Worm (Caenorhabditis elegans) whole organism, L2 larva: ENCODE results near the gene sel-7.

Experiments
- C34F6.9 ChIP-seq: fragments of 150-350 bp; optimal IDR thresholded peaks from 2 replicates; lab custom pipeline; 2014; ENCODE audit warnings: missing biosample characterization, missing genetic modification characterization
- F13H6.1 ChIP-seq: sonication (generic microtip); optimal IDR thresholded peaks from 2 replicates; lab custom pipeline; 2016; ENCODE audit warnings: missing genetic modification characterization, missing compliant biosample characterization
- Y55F3AM.14 ChIP-seq: fragments of 200-800 bp; sonication (Bioruptor generic); optimal IDR thresholded peaks from 2 replicates; lab custom pipeline; 2018; ENCODE audit warnings: mild to moderate bottlenecking, missing genetic modification characterization, missing compliant biosample characterization
- alr-1 ChIP-seq: fragments of 150-350 bp; optimal IDR thresholded peaks from 2 replicates; lab custom pipeline; 2014; ENCODE audit warnings: missing biosample characterization, missing genetic modification characterization
- aly-2 ChIP-seq: fragments of 150-350 bp; optimal IDR thresholded peaks from 2 replicates; lab custom pipeline; 2014; ENCODE audit warnings: missing biosample characterization, missing genetic modification characterization
- ama-1 ChIP-seq: fragments of 150-350 bp; optimal IDR thresholded peaks from 2 replicates; lab custom pipeline; 2018; ENCODE audit warnings: inconsistent platforms
- blmp-1 ChIP-seq: sonication (generic microtip); optimal IDR thresholded peaks from 2 replicates; lab custom pipeline; 2017; ENCODE audit warnings: missing genetic modification characterization, mild to moderate bottlenecking, missing compliant biosample characterization, antibody characterized with exemption, moderate library complexity; ENCODE audit not compliant: insufficient read depth
- ceh-82 ChIP-seq: fragments of 150-350 bp; optimal IDR thresholded peaks from 2 replicates; lab custom pipeline; 2014; ENCODE audit warnings: missing biosample characterization, missing genetic modification characterization
- crh-2 ChIP-seq: sonication (generic microtip); optimal IDR thresholded peaks from 2 replicates; lab custom pipeline; 2017; ENCODE audit warnings: missing biosample characterization, missing genetic modification characterization
- dmd-4 ChIP-seq: sonication (generic microtip); optimal IDR thresholded peaks from 2 replicates; lab custom pipeline; 2017; ENCODE audit warnings: missing biosample characterization, missing genetic modification characterization
- egl-27 ChIP-seq: sonication (generic microtip); optimal IDR thresholded peaks from 3 replicates; lab custom pipeline; 2017; ENCODE audit warnings: missing biosample characterization, missing genetic modification reagents, missing genetic modification characterization
- elt-1 ChIP-seq: fragments of 150-350 bp; optimal IDR thresholded peaks from 2 replicates; lab custom pipeline; 2014; ENCODE audit warnings: missing biosample characterization, missing genetic modification characterization
- fos-1 ChIP-seq: fragments of 150-350 bp; optimal IDR thresholded peaks from 2 replicates; lab custom pipeline; 2014; ENCODE audit warnings: missing biosample characterization, missing genetic modification characterization
- gmeb-1 ChIP-seq: fragments of 150-350 bp; optimal IDR thresholded peaks from 2 replicates; lab custom pipeline; 2014; ENCODE audit warnings: missing biosample characterization, missing genetic modification characterization
- lin-39 ChIP-seq: fragments of 150-350 bp; optimal IDR thresholded peaks from 2 replicates; lab custom pipeline; 2014; ENCODE audit warnings: missing biosample characterization, missing genetic modification reagents, missing genetic modification characterization
- lsy-2 ChIP-seq, 2 experiments: fragments of 150-350 bp in 1 of 2; sonication (generic microtip) in 1 of 2; optimal IDR thresholded peaks; 2 replicates each; lab custom pipeline; 2014 to 2017; ENCODE audit warnings: missing biosample characterization in 2 of 2, missing genetic modification characterization in 2 of 2
- mbf-1 ChIP-seq: sonication (generic microtip); optimal IDR thresholded peaks from 2 replicates; lab custom pipeline; 2017; ENCODE audit warnings: missing biosample characterization, missing genetic modification characterization
- mdl-1 ChIP-seq, 2 experiments: fragments of 150-350 bp in 1 of 2; sonication (generic microtip) in 1 of 2; optimal IDR thresholded peaks; 2 replicates each; lab custom pipeline; 2017; ENCODE audit warnings: missing biosample characterization in 2 of 2, missing genetic modification characterization in 2 of 2
- nhr-10 ChIP-seq: sonication (generic microtip); optimal IDR thresholded peaks from 2 replicates; lab custom pipeline; 2017; ENCODE audit warnings: missing biosample characterization, missing genetic modification characterization
- nhr-12 ChIP-seq: fragments of 150-350 bp; optimal IDR thresholded peaks from 2 replicates; lab custom pipeline; 2014; ENCODE audit warnings: missing biosample characterization, missing genetic modification characterization
- nhr-21 ChIP-seq: fragments of 150-350 bp; optimal IDR thresholded peaks from 2 replicates; lab custom pipeline; 2014; ENCODE audit warnings: missing biosample characterization, missing genetic modification characterization
- nhr-237 ChIP-seq: fragments of 150-350 bp; optimal IDR thresholded peaks from 2 replicates; lab custom pipeline; 2014; ENCODE audit warnings: missing biosample characterization, missing genetic modification characterization
- nhr-25 ChIP-seq: fragments of 150-350 bp; sonication (generic microtip); optimal IDR thresholded peaks from 3 replicates; lab custom pipeline; 2014; ENCODE audit warnings: missing biosample characterization, missing genetic modification characterization
- peb-1 ChIP-seq: fragments of 150-350 bp; optimal IDR thresholded peaks from 2 replicates; lab custom pipeline; 2014; ENCODE audit warnings: missing biosample characterization, missing genetic modification characterization
- sma-3 ChIP-seq: sonication (generic microtip); optimal IDR thresholded peaks from 2 replicates; lab custom pipeline; 2016; ENCODE audit warnings: missing genetic modification reagents, missing genetic modification characterization, missing compliant biosample characterization
- sma-9 ChIP-seq, 2 experiments: fragments of 150-350 bp in 1 of 2; sonication (generic microtip) in 1 of 2; optimal IDR thresholded peaks; 2 replicates each; lab custom pipeline; 2014 to 2016; ENCODE audit warnings: missing genetic modification characterization in 2 of 2, mild to moderate bottlenecking in 1 of 2, missing biosample characterization in 1 of 2, missing compliant biosample characterization in 1 of 2, missing genetic modification reagents in 1 of 2, moderate library complexity in 1 of 2
- snpc-4 ChIP-seq: fragments of 150-350 bp; optimal IDR thresholded peaks from 2 replicates; lab custom pipeline; 2014; ENCODE audit warnings: missing biosample characterization, missing genetic modification characterization
- unc-39 ChIP-seq: fragments of 150-350 bp; optimal IDR thresholded peaks from 2 replicates; lab custom pipeline; 2014; ENCODE audit warnings: missing biosample characterization, missing genetic modification characterization
- unc-55 ChIP-seq: fragments of 150-350 bp; sonication (generic microtip); optimal IDR thresholded peaks from 3 replicates; lab custom pipeline; 2014; ENCODE audit warnings: missing biosample characterization, missing genetic modification reagents, missing genetic modification characterization
- unc-62 ChIP-seq: fragments of 150-350 bp; optimal IDR thresholded peaks from 2 replicates; lab custom pipeline; 2014; ENCODE audit warnings: missing biosample characterization, missing genetic modification reagents, missing genetic modification characterization
- zag-1 ChIP-seq: fragments of 150-350 bp; optimal IDR thresholded peaks from 2 replicates; lab custom pipeline; 2014; ENCODE audit warnings: missing biosample characterization, missing genetic modification characterization
- ztf-1 ChIP-seq: fragments of 200-800 bp; sonication (Bioruptor generic); conservative IDR thresholded peaks from 2 replicates; pipeline ENCODE4 v1.3.6; 2022; ENCODE audit warnings: missing genetic modification characterization, missing compliant biosample characterization
- ztf-11 ChIP-seq: sonication (generic microtip); optimal IDR thresholded peaks from 2 replicates; lab custom pipeline; 2017; ENCODE audit warnings: missing biosample characterization, missing genetic modification characterization
- ztf-4 ChIP-seq: fragments of 150-350 bp; optimal IDR thresholded peaks from 2 replicates; lab custom pipeline; 2014; ENCODE audit warnings: missing biosample characterization, missing genetic modification characterization

sel-7 gene

ce11 chrX:14329348-14329747, 10.9 kb downstream of the sel-7 start:
- peak; percentile 15 for TF ChIP-seq F13H6.1
- TF ChIP-seq mbf-1 (tag; lab: Kevin White, UChicago) = no peak
- peak; percentile 12 for TF ChIP-seq egl-27
- TF ChIP-seq nhr-21 (tag; lab: Kevin White, UChicago) = no peak
- no peak for TF ChIP-seq alr-1 (tag; lab: Kevin White, UChicago)

DNA sequence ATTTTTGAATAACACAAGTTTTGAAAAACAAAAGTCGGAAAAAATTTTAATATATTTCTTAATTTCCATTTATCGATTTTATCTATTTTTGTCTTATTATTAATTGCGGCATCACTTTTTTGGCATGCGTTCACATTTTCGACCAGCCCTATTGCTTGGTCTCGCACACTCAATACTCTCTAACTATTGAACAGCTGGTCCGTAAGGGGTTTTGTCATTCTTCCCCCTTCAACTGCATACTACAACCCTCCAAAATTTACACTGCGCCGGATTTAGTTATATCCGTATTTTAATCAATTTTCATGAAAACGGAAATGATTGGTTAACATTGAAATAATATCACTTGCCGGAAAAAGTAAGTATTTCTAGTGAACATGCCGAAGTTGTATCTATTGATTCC, 12.9 kb downstream of the sel-7 start, which contains the start of gene C11H1.7:
Gene C11H1.7 (plus strand): TSS at position 12 of the 400 bp plus-strand sequence.
- TF ChIP-seq ztf-4 (tag; lab: Kevin White, UChicago) (no peak), egl-27 (no peak), unc-55 (GFP tag; lab: Kevin White, UChicago) (peak; percentile 19)

DNA sequence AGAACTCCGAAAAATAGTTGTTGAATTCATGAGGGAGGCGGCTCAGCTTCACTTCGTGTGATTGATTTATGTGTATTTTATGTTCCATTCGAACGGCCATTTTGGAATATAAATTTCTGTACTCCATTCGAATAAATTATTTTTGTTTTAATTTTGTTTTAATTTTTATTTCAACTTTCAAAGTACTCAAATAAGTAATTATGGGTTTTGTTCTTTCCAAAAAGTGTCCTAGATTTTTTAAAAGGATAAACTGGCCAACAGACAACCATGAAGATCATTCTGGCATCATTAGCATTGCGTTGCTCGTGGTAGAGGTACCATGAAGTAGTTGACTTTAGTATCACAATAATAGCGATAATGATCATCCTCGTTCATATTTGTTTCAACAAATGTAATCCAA, 13.7 kb downstream of the sel-7 start:
- TF ChIP-seq lsy-2 (tag; optimal IDR thresholded peaks at IDR 0.05; lab: Kevin White, UChicago) = no peak
- no peak for TF ChIP-seq aly-2 (tag; lab: Kevin White, UChicago)
- no peak for TF ChIP-seq ztf-1 (GFP tag; lab: Robert Waterston, UW)
- TF ChIP-seq unc-39 (tag; lab: Kevin White, UChicago) = no peak
- no peak for TF ChIP-seq sma-3
- TF ChIP-seq egl-27 = no peak
- no peak for TF ChIP-seq nhr-21 (tag; lab: Kevin White, UChicago)
- no peak for TF ChIP-seq mdl-1 (tag; optimal IDR thresholded peaks at IDR 0.05; lab: Kevin White, UChicago)
- no peak for TF ChIP-seq blmp-1 (tag; lab: Kevin White, UChicago)

DNA sequence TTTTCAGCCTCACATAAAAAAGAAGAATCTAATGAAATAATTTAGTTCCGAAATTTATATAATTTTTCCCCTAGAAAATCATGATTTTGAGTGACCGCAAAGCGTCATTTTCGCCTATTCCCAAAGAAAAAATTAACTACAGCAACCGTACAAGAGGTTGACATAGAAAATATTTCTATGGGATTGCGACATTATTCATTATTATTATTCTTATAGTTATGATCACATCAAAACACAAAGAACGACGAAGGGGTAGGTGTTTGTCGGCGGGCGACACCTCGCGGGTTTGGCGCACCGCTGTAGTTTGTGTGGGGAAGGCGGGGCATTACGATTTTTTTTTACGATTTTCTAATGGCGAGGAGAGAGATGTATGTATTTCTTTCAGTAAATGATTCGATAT, 16.0 kb downstream of the sel-7 start:
- TF ChIP-seq fos-1 (tag; lab: Kevin White, UChicago) = no peak
- no peak for TF ChIP-seq lsy-2 (tag; optimal IDR thresholded peaks at IDR 0.05; lab: Kevin White, UChicago)
- no peak for TF ChIP-seq nhr-237
- TF ChIP-seq mbf-1 (tag; lab: Kevin White, UChicago) = no peak
- TF ChIP-seq nhr-12 (tag; lab: Kevin White, UChicago) = no peak
- peak; percentile 83 for TF ChIP-seq snpc-4 (tag; lab: Kevin White, UChicago)
- no peak for TF ChIP-seq nhr-10 (tag; lab: Kevin White, UChicago)
- TF ChIP-seq sma-9 (GFP tag; optimal IDR thresholded peaks at IDR 0.05; lab: Kevin White, UChicago) = no peak
- no peak for TF ChIP-seq sma-9 (tag; optimal IDR thresholded peaks at IDR 0.05; lab: Kevin White, UChicago)

DNA sequence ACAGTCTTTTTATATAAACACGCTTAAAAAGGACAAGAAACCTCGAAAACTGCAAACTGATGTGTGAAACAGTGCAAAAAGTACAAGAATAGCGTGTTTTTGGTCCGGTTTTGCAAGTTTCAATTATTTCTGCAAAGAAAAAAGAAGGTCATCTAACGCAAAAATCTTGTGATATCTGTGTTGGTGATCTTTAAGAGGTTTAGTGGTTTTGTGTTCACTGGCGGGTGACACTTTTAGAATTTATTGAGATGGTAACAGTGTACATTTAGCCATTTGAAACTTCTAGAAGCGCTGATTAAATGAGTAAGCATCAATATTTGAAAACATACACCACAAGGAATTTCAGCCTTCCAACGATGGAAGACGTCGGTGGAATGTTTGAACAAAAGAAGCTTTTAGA, 17.5 kb downstream of the sel-7 start:
- peak; percentile 40 for TF ChIP-seq nhr-25 (tag; lab: Kevin White, UChicago)
- no peak for TF ChIP-seq Y55F3AM.14 (GFP tag; lab: Kevin White, UChicago)

DNA sequence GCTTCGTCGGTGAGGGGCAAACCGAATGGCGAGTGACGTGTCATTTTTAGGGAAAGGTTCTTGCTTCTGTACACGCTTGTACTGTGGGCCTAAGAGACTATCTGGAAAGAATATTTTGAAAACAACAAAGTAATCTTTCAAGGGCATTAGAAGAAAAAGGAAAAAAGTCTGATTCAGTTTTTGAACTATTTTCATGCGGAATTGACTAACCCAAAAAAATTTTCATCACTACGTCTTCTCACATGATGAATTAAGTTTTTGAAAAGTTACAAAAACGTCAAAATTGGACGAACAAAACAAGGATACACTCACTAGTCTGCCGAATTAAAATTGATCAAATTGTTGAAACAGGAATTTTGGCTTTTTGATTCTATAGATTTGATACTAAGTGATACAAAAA, 20.0 kb downstream of the sel-7 start, which contains the start of gene C11H1.9:
Gene C11H1.9 (minus strand): TSS at position 101 of the 400 bp plus-strand sequence.
- no peak for TF ChIP-seq elt-1
- TF ChIP-seq F13H6.1 = no peak
- TF ChIP-seq aly-2 (tag; lab: Kevin White, UChicago) = no peak
- TF ChIP-seq sma-3 = no peak
- TF ChIP-seq ceh-82 (tag; lab: Kevin White, UChicago) = no peak
- no peak for TF ChIP-seq nhr-237
- no peak for TF ChIP-seq nhr-25 (tag; lab: Kevin White, UChicago)
- TF ChIP-seq dmd-4 (tag; lab: Kevin White, UChicago) = no peak
- no peak for TF ChIP-seq ama-1

- TF ChIP-seq zag-1 (tag; lab: Kevin White, UChicago) (no peak), ztf-11 (tag; lab: Kevin White, UChicago) (no peak)
These were observed 24.1 kb downstream of the sel-7 start for ce11 chrX:14316132-14316531.

DNA sequence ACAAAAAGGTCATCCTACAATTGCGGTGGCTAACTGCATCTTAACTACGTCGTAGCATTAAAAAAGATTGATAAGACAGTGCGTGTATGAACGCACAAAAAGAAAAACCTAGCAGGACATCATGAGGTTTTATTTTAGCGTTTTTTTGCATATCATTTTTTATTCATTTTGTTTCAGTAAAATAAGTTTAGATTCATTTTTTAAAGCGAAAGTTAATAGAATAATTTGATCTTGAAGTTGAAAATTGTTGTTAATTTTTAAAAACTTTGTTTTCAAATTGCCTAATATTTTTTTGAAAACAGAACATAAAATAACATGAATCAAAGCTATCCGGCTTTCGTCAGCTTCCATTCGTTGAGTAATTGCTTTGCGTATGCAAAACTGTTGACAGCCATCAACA, 26.7 kb downstream of the sel-7 start, which contains the start of gene prx-1:
Gene prx-1 (plus strand): TSS at position 301 of the 400 bp plus-strand sequence.
- TF ChIP-seq egl-27 (no peak), lin-39 (tag; lab: Kevin White, UChicago) (no peak), C34F6.9 (tag; lab: Kevin White, UChicago) (no peak), unc-39 (tag; lab: Kevin White, UChicago) (no peak), elt-1 (no peak), crh-2 (peak; percentile 4), gmeb-1 (no peak), unc-62 (GFP tag; lab: Kevin White, UChicago) (no peak), fos-1 (tag; lab: Kevin White, UChicago) (peak; percentile 32), peb-1 (no peak), dmd-4 (tag; lab: Kevin White, UChicago) (no peak), mbf-1 (tag; lab: Kevin White, UChicago) (no peak)
